Worm (Caenorhabditis elegans) whole organism, L4 larva: ENCODE results near the gene cit-1.1.

ENCODE experiments used
- D1046.2 ChIP-seq: fragments of 200-800 bp; sonication (Bioruptor generic); IDR thresholded peaks from 2 replicates; pipeline ENCODE4 v1.3.6; 2022; ENCODE audit warnings: missing genetic modification characterization, missing compliant biosample characterization
- F37D6.2 ChIP-seq: sonication (generic microtip); optimal IDR thresholded peaks from 2 replicates; lab custom pipeline; 2016; ENCODE audit warnings: mild to moderate bottlenecking, missing genetic modification characterization, missing compliant biosample characterization
- F49E8.2 ChIP-seq: sonication (generic microtip); optimal IDR thresholded peaks from 2 replicates; lab custom pipeline; 2016; ENCODE audit warnings: missing compliant biosample characterization, mild to moderate bottlenecking, missing genetic modification characterization, borderline replicate concordance
- T20F7.1 ChIP-seq: fragments of 200-800 bp; sonication (Bioruptor generic); optimal IDR thresholded peaks from 2 replicates; lab custom pipeline; 2018; ENCODE audit warnings: mild to moderate bottlenecking, missing genetic modification characterization, missing compliant biosample characterization
- Y105C5A.15 ChIP-seq: fragments of 200-800 bp; sonication (Bioruptor generic); IDR thresholded peaks from 2 replicates; pipeline ENCODE4 v1.3.6; 2022; ENCODE audit warnings: missing genetic modification characterization, missing compliant biosample characterization
- Y48G9A.11 ChIP-seq: fragments of 200-800 bp; sonication (Bioruptor generic); IDR thresholded peaks from 2 replicates; pipeline ENCODE4 v1.3.6; 2022; ENCODE audit warnings: missing genetic modification reagents, missing genetic modification characterization, missing compliant biosample characterization
- Y75B8A.6 ChIP-seq: fragments of 200-800 bp; sonication (Bioruptor generic); IDR thresholded peaks from 2 replicates; pipeline ENCODE4 v1.3.6; 2022; ENCODE audit warnings: missing genetic modification reagents, missing genetic modification characterization, missing compliant biosample characterization
- ZK546.5 ChIP-seq, 2 experiments: sonication (generic microtip); optimal IDR thresholded peaks; 2 replicates each; lab custom pipeline; 2017; ENCODE audit warnings: missing biosample characterization in 2 of 2, missing genetic modification characterization in 2 of 2
- aha-1 ChIP-seq: fragments of 150-350 bp; peaks from one replicate; lab custom pipeline; 2014; ENCODE audit warnings: missing biosample characterization, missing genetic modification characterization
- arid-1 ChIP-seq: fragments of 200-800 bp; sonication (Bioruptor generic); conservative IDR thresholded peaks from 2 replicates; pipeline ENCODE4 v1.3.6; 2022; ENCODE audit warnings: missing genetic modification reagents, missing genetic modification characterization, missing compliant biosample characterization
- ceh-32 ChIP-seq: sonication (generic microtip); optimal IDR thresholded peaks from 2 replicates; lab custom pipeline; 2016; ENCODE audit warnings: mild to moderate bottlenecking, missing genetic modification characterization, missing compliant biosample characterization; ENCODE audit not compliant: poor library complexity
- ceh-62 ChIP-seq: sonication (generic microtip); optimal IDR thresholded peaks from 2 replicates; lab custom pipeline; 2017; ENCODE audit warnings: missing biosample characterization, missing genetic modification characterization
- ceh-82 ChIP-seq: sonication (generic microtip); optimal IDR thresholded peaks from 2 replicates; lab custom pipeline; 2017; ENCODE audit warnings: missing biosample characterization, missing genetic modification characterization
- ces-1 ChIP-seq: fragments of 150-350 bp; sonication (generic microtip); optimal IDR thresholded peaks from 4 replicates; lab custom pipeline; 2014; ENCODE audit warnings: missing biosample characterization, missing genetic modification reagents, missing genetic modification characterization
- daf-12 ChIP-seq: fragments of 150-350 bp; optimal IDR thresholded peaks from 2 replicates; lab custom pipeline; 2014; ENCODE audit warnings: missing biosample characterization, missing genetic modification reagents, missing genetic modification characterization
- daf-16 ChIP-seq, 3 experiments: sonication (generic microtip); optimal IDR thresholded peaks; 2 replicates each; lab custom pipeline; 2016 to 2017; ENCODE audit warnings: missing genetic modification characterization in 3 of 3, missing genetic modification reagents in 3 of 3, mild to moderate bottlenecking in 2 of 3, missing compliant biosample characterization in 2 of 3, missing biosample characterization in 1 of 3, moderate library complexity in 1 of 3
- daf-8 ChIP-seq: fragments of 200-800 bp; sonication (Bioruptor generic); IDR thresholded peaks from 2 replicates; pipeline ENCODE4 v1.3.6; 2022; ENCODE audit warnings: missing genetic modification characterization, missing compliant biosample characterization
- dmd-6 ChIP-seq: fragments of 200-800 bp; sonication (Bioruptor generic); IDR thresholded peaks from 2 replicates; pipeline ENCODE4 v1.3.6; 2022; ENCODE audit warnings: missing genetic modification reagents, missing genetic modification characterization, missing compliant biosample characterization
- dmd-8 ChIP-seq: fragments of 200-800 bp; sonication (Bioruptor generic); IDR thresholded peaks from 2 replicates; pipeline ENCODE4 v1.3.6; 2022; ENCODE audit warnings: missing genetic modification characterization, missing compliant biosample characterization
- egl-27 ChIP-seq: sonication (generic microtip); optimal IDR thresholded peaks from 3 replicates; lab custom pipeline; 2017; ENCODE audit warnings: missing biosample characterization, missing genetic modification reagents, missing genetic modification characterization
- hlh-11 ChIP-seq: fragments of 200-800 bp; sonication (Bioruptor generic); optimal IDR thresholded peaks from 2 replicates; lab custom pipeline; 2018; ENCODE audit warnings: mild to moderate bottlenecking, missing genetic modification characterization, missing compliant biosample characterization
- hlh-30 ChIP-seq: sonication (generic microtip); optimal IDR thresholded peaks from 2 replicates; lab custom pipeline; 2017; ENCODE audit warnings: antibody characterized with exemption, mild to moderate bottlenecking, missing genetic modification characterization, missing compliant biosample characterization; ENCODE audit not compliant: insufficient read depth
- hmg-1.1 ChIP-seq: fragments of 200-800 bp; sonication (Bioruptor generic); IDR thresholded peaks from 2 replicates; pipeline ENCODE4 v1.3.6; 2022; ENCODE audit warnings: missing genetic modification reagents, missing genetic modification characterization, missing compliant biosample characterization
- jun-1 ChIP-seq: fragments of 150-350 bp; optimal IDR thresholded peaks from 2 replicates; lab custom pipeline; 2014; ENCODE audit warnings: missing biosample characterization, missing genetic modification reagents, missing genetic modification characterization
- lim-7 ChIP-seq: fragments of 200-800 bp; sonication (Bioruptor generic); IDR thresholded peaks from 2 replicates; pipeline ENCODE4 v1.3.6; 2022; ENCODE audit warnings: missing genetic modification characterization, missing compliant biosample characterization
- lin-15B ChIP-seq: fragments of 150-350 bp; sonication (generic microtip); optimal IDR thresholded peaks from 3 replicates; lab custom pipeline; 2014; ENCODE audit warnings: missing biosample characterization, missing genetic modification characterization
- lin-29 ChIP-seq: fragments of 200-800 bp; sonication (Bioruptor generic); IDR thresholded peaks from 2 replicates; pipeline ENCODE4 v1.3.6; 2022; ENCODE audit warnings: missing genetic modification reagents, missing genetic modification characterization, missing compliant biosample characterization
- lin-39 ChIP-seq: fragments of 150-350 bp; optimal IDR thresholded peaks from 2 replicates; lab custom pipeline; 2014; ENCODE audit warnings: missing biosample characterization, missing genetic modification reagents, missing genetic modification characterization
- lir-3 ChIP-seq: sonication (generic microtip); optimal IDR thresholded peaks from 2 replicates; lab custom pipeline; 2016; ENCODE audit warnings: mild to moderate bottlenecking, missing genetic modification characterization, missing compliant biosample characterization
- madf-5 ChIP-seq, 2 experiments: fragments of 200-800 bp; sonication (Bioruptor generic); IDR thresholded peaks; 2 replicates each; pipeline ENCODE4 v1.3.6; 2022; ENCODE audit warnings: missing compliant biosample characterization in 2 of 2, missing genetic modification characterization in 2 of 2
- madf-9 ChIP-seq: fragments of 200-800 bp; sonication (Bioruptor generic); conservative IDR thresholded peaks from 2 replicates; pipeline ENCODE4 v1.3.6; 2022; ENCODE audit warnings: missing genetic modification reagents, missing genetic modification characterization, missing compliant biosample characterization
- mes-2 ChIP-seq: sonication (generic microtip); optimal IDR thresholded peaks from 2 replicates; lab custom pipeline; 2016; ENCODE audit warnings: missing genotype, mild to moderate bottlenecking, missing genetic modification characterization, missing compliant biosample characterization; ENCODE audit not compliant: poor library complexity, severe bottlenecking
- mxl-3 ChIP-seq: fragments of 200-800 bp; sonication (Bioruptor generic); optimal IDR thresholded peaks from 2 replicates; lab custom pipeline; 2018; ENCODE audit warnings: mild to moderate bottlenecking, missing genetic modification characterization, missing compliant biosample characterization
- nhr-102 ChIP-seq: sonication (generic microtip); optimal IDR thresholded peaks from 2 replicates; lab custom pipeline; 2016; ENCODE audit warnings: mild to moderate bottlenecking, missing genetic modification characterization, moderate library complexity, missing compliant biosample characterization
- nhr-41 ChIP-seq: fragments of 200-800 bp; sonication (Bioruptor generic); IDR thresholded peaks from 2 replicates; pipeline ENCODE4 v1.3.6; 2022; ENCODE audit warnings: missing genetic modification reagents, missing genetic modification characterization, missing compliant biosample characterization
- nhr-42 ChIP-seq: fragments of 200-800 bp; sonication (Bioruptor generic); IDR thresholded peaks from 2 replicates; pipeline ENCODE4 v1.3.6; 2022; ENCODE audit warnings: missing genetic modification characterization, missing compliant biosample characterization
- nhr-6 ChIP-seq: fragments of 150-350 bp; optimal IDR thresholded peaks from 2 replicates; lab custom pipeline; 2014; ENCODE audit warnings: missing biosample characterization, missing genetic modification characterization
- nhr-76 ChIP-seq: fragments of 150-350 bp; optimal IDR thresholded peaks from 2 replicates; lab custom pipeline; 2014; ENCODE audit warnings: missing biosample characterization, missing genetic modification characterization
- nhr-77 ChIP-seq: fragments of 150-350 bp; optimal IDR thresholded peaks from 2 replicates; lab custom pipeline; 2014; ENCODE audit warnings: missing biosample characterization, missing genetic modification characterization
- pqm-1 ChIP-seq: sonication (generic microtip); optimal IDR thresholded peaks from 2 replicates; lab custom pipeline; 2017; ENCODE audit warnings: missing biosample characterization, missing genetic modification characterization
- rbr-2 ChIP-seq: sonication (generic microtip); optimal IDR thresholded peaks from 2 replicates; lab custom pipeline; 2016; ENCODE audit warnings: missing genotype, missing genetic modification characterization, missing compliant biosample characterization
- sdz-12 ChIP-seq: fragments of 200-800 bp; sonication (Bioruptor generic); optimal IDR thresholded peaks from 2 replicates; lab custom pipeline; 2018; ENCODE audit warnings: mild to moderate bottlenecking, missing genetic modification characterization, missing compliant biosample characterization
- set-16 ChIP-seq: fragments of 200-800 bp; sonication (Bioruptor generic); IDR thresholded peaks from 2 replicates; pipeline ENCODE4 v1.3.6; 2022; ENCODE audit warnings: missing genetic modification reagents, missing genetic modification characterization, missing compliant biosample characterization
- snpc-4 ChIP-seq: fragments of 150-350 bp; optimal IDR thresholded peaks from 2 replicates; lab custom pipeline; 2014; ENCODE audit warnings: missing biosample characterization, missing genetic modification characterization
- unc-62 ChIP-seq, 3 experiments: fragments of 150-350 bp in 1 of 3; sonication (generic microtip); optimal IDR thresholded peaks in 2 of 3; peaks in 1 of 3; 1 replicate in 1 of 3; 2 replicates in 2 of 3; lab custom pipeline; 2014 to 2017; ENCODE audit warnings: missing biosample characterization in 3 of 3, missing genetic modification characterization in 3 of 3, missing genetic modification reagents in 3 of 3, missing genotype in 1 of 3
- zag-1 ChIP-seq: fragments of 150-350 bp; optimal IDR thresholded peaks from 2 replicates; lab custom pipeline; 2014; ENCODE audit warnings: missing biosample characterization, missing genetic modification characterization
- zfp-2 ChIP-seq: sonication (generic microtip); optimal IDR thresholded peaks from 2 replicates; lab custom pipeline; 2016; ENCODE audit warnings: mild to moderate bottlenecking, missing genetic modification characterization, missing compliant biosample characterization
- zfp-3 ChIP-seq: fragments of 200-800 bp; sonication (Bioruptor generic); conservative IDR thresholded peaks from 2 replicates; pipeline ENCODE4 v1.3.6; 2022; ENCODE audit warnings: missing genetic modification reagents, missing genetic modification characterization, missing compliant biosample characterization
- zip-11 ChIP-seq: fragments of 200-800 bp; sonication (Bioruptor generic); IDR thresholded peaks from 2 replicates; pipeline ENCODE4 v1.3.6; 2022; ENCODE audit warnings: missing genetic modification characterization, missing compliant biosample characterization
- zip-2 ChIP-seq: fragments of 150-350 bp; optimal IDR thresholded peaks from 2 replicates; lab custom pipeline; 2014; ENCODE audit warnings: missing biosample characterization, missing genetic modification characterization

cit-1.1 gene

ce11 chrIII:7973201-7973767 is 36.3 kb downstream of the cit-1.1 start, which contains the start of the genes eef-1B.1 and aco-2 (continued):
- TF ChIP-seq ceh-32 = no peak
- no peak for TF ChIP-seq ces-1 (GFP tag; lab: Kevin White, UChicago)
- no peak for TF ChIP-seq lim-7 (GFP tag; lab: Robert Waterston, UW)
- TF ChIP-seq nhr-76 (tag; lab: Kevin White, UChicago) = no peak
- no peak for TF ChIP-seq egl-27 (tag; lab: Kevin White, UChicago)
- TF ChIP-seq Y48G9A.11 (GFP tag; lab: Robert Waterston, UW) = no peak
- no peak for TF ChIP-seq madf-5 (GFP tag; IDR thresholded peaks at IDR 0.05; lab: Robert Waterston, UW)
- no peak for TF ChIP-seq lir-3 (tag; lab: Kevin White, UChicago)
- no peak for TF ChIP-seq lin-39
- TF ChIP-seq jun-1 (tag; lab: Kevin White, UChicago) = peak; percentile 68
- TF ChIP-seq lin-29 (GFP tag; lab: Robert Waterston, UW) = no peak
- peak in 1 of 2 experiments; percentile 61 for TF ChIP-seq daf-16 (GFP tag; optimal IDR thresholded peaks at IDR 0.05; lab: Kevin White, UChicago)
- peak; percentile 89 for TF ChIP-seq daf-16 (tag; optimal IDR thresholded peaks at IDR 0.05; lab: Kevin White, UChicago)
- no peak for TF ChIP-seq lin-15B
- no peak for TF ChIP-seq unc-62 (GFP tag; optimal IDR thresholded peaks at IDR 0.05 in 1 of 2; lab: Kevin White, UChicago)
- no peak for TF ChIP-seq unc-62 (tag; optimal IDR thresholded peaks at IDR 0.05; lab: Kevin White, UChicago)
- no peak for TF ChIP-seq Y75B8A.6 (GFP tag; lab: Robert Waterston, UW)
- TF ChIP-seq nhr-77 (tag; lab: Kevin White, UChicago) = peak; percentile 90
- peak; percentile 35 for TF ChIP-seq zfp-2
- no peak for TF ChIP-seq ZK546.5 (tag; optimal IDR thresholded peaks at IDR 0.05; lab: Kevin White, UChicago)
- no peak for TF ChIP-seq zip-11
- TF ChIP-seq hlh-11 = peak; percentile 95
- no peak for TF ChIP-seq pqm-1 (tag; lab: Kevin White, UChicago)
- peak; percentile 89 for TF ChIP-seq hmg-1.1
- peak; percentile 88 for TF ChIP-seq nhr-102 (tag; lab: Kevin White, UChicago)
- peak; percentile 12 for TF ChIP-seq zip-2 (tag; lab: Kevin White, UChicago)
- no peak for TF ChIP-seq daf-8 (GFP tag; lab: Robert Waterston, UW)
- TF ChIP-seq zag-1 (tag; lab: Kevin White, UChicago) = no peak
- peak; percentile 92 for TF ChIP-seq mxl-3 (GFP tag; lab: Kevin White, UChicago)
- peak; percentile 92 for TF ChIP-seq hlh-30 (tag; lab: Kevin White, UChicago)
- peak; percentile 76 for TF ChIP-seq zfp-3 (GFP tag; lab: Robert Waterston, UW)
- TF ChIP-seq nhr-42 (GFP tag; lab: Robert Waterston, UW) = peak; percentile 90
- peak; percentile 26; the same call in 1 of the 2 replicates for TF ChIP-seq arid-1 (GFP tag; lab: Robert Waterston, UW)
- peak; percentile 99 for TF ChIP-seq aha-1
- no peak for TF ChIP-seq nhr-41 (GFP tag; lab: Robert Waterston, UW)
- peak; percentile 78; the same call in 1 of the 2 replicates for TF ChIP-seq madf-9 (GFP tag; lab: Robert Waterston, UW)
- TF ChIP-seq T20F7.1 = peak; percentile 88
- TF ChIP-seq mes-2 (tag; lab: Kevin White, UChicago) = peak; percentile 92
- peak; percentile 86 for TF ChIP-seq dmd-6 (GFP tag; lab: Robert Waterston, UW)
- TF ChIP-seq D1046.2 (GFP tag; lab: Robert Waterston, UW) = no peak
- TF ChIP-seq F49E8.2 = peak; percentile 24
- no peak for TF ChIP-seq ceh-62 (tag; lab: Kevin White, UChicago)
- TF ChIP-seq F37D6.2 (tag; lab: Kevin White, UChicago) = peak; percentile 81
- no peak; the same call in 1 of the 2 replicates for TF ChIP-seq set-16 (GFP tag; lab: Robert Waterston, UW)
- peak; percentile 89 for TF ChIP-seq rbr-2 (tag; lab: Kevin White, UChicago)
- no peak for TF ChIP-seq daf-12
- no peak for TF ChIP-seq snpc-4 (tag; lab: Kevin White, UChicago)
- TF ChIP-seq dmd-8 (GFP tag; lab: Robert Waterston, UW) = no peak
- TF ChIP-seq nhr-6 (tag; lab: Kevin White, UChicago) = peak; percentile 95
- TF ChIP-seq ceh-82 = no peak
- TF ChIP-seq sdz-12 (GFP tag; lab: Kevin White, UChicago) = no peak
- TF ChIP-seq Y105C5A.15 (GFP tag; lab: Robert Waterston, UW) = no peak
